Worm (Caenorhabditis elegans): ENCODE data around the gene T07F12.2.

DNA sequence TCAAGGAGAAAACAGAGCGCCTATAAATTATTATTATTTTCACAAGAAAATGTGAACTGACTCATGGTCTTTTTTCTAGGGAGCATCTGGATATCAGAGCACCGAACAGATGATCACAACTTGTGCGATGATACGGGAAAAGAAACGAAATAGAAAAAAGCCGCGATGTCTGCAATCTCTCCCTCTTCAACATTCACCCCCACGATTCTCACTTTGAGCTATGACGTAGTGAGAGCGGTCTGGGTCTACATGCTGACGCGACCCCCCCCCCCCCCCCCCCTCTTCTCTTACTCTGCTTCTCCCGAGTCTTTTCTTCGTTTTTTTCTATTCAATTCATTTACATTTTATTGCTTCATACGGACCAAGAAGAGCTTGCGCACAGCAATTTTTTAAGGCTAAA is 9.6 kb downstream of the T07F12.2 start:
- TF ChIP-seq snpc-4 (tag; optimal IDR thresholded peaks at IDR 0.05): no peak
- no peak for TF ChIP-seq nhr-77 (tag; optimal IDR thresholded peaks at IDR 0.05)
- no peak for TF ChIP-seq nhr-11 (tag; optimal IDR thresholded peaks at IDR 0.05)
- TF ChIP-seq zag-1 (tag; optimal IDR thresholded peaks at IDR 0.05): no peak
- no peak for TF ChIP-seq egl-27 (tag; optimal IDR thresholded peaks at IDR 0.05)
- TF ChIP-seq nhr-43 (tag; optimal IDR thresholded peaks at IDR 0.05; ENCODE audit: poor library complexity, severe bottlenecking): no peak
- TF ChIP-seq nhr-237 (tag; optimal IDR thresholded peaks at IDR 0.05): no peak
- TF ChIP-seq nhr-23 (tag; optimal IDR thresholded peaks at IDR 0.05): no peak
- no peak for TF ChIP-seq pqm-1 (tag; optimal IDR thresholded peaks at IDR 0.05)
